Worm (Caenorhabditis elegans) whole organism, L4/young adult: ENCODE results near the gene E03H12.4.

ENCODE experiments used
- W03F9.2 ChIP-seq: fragments of 150-350 bp; optimal IDR thresholded peaks from 2 replicates; lab custom pipeline; 2014; ENCODE audit warnings: missing biosample characterization, missing genetic modification characterization
- dao-5 ChIP-seq: sonication (generic microtip); optimal IDR thresholded peaks from 2 replicates; lab custom pipeline; 2016; ENCODE audit warnings: missing genotype, missing genetic modification characterization, moderate library complexity, missing compliant biosample characterization
- him-1 ChIP-seq: sonication (generic microtip); optimal IDR thresholded peaks from 2 replicates; lab custom pipeline; 2016; ENCODE audit warnings: missing genotype, missing genetic modification reagents, missing genetic modification characterization, missing compliant biosample characterization

E03H12.4 gene

ce11 chrIV:5025646-5026045 is 43.2 kb downstream of the E03H12.4 start, which contains the start of gene C09B9.85:
TSS of gene C09B9.85 (minus strand) at chrIV:5025746.
- no peak for TF ChIP-seq him-1
- TF ChIP-seq W03F9.2 (tag; lab: Kevin White, UChicago) = no peak
- no peak for TF ChIP-seq dao-5

- no peak for TF ChIP-seq W03F9.2 (tag; lab: Kevin White, UChicago)
- no peak for TF ChIP-seq dao-5
- TF ChIP-seq him-1 = no peak
Measured at ce11 chrIV:5028978-5029377, 46.6 kb downstream of the E03H12.4 start, which contains the start of the genes best-6 and C09B9.2. TSS of gene best-6 (minus strand) at chrIV:5029078. TSS of gene C09B9.2 (plus strand) at chrIV:5029291.

- TF ChIP-seq him-1 (no peak), W03F9.2 (tag; lab: Kevin White, UChicago) (no peak), dao-5 (no peak)
Measured at ce11 chrIV:5031346-5031745, 49.0 kb downstream of the E03H12.4 start.

- no peak for TF ChIP-seq him-1
- no peak for TF ChIP-seq dao-5
- TF ChIP-seq W03F9.2 (tag; lab: Kevin White, UChicago) = no peak
Measured at ce11 chrIV:5033276-5033675, 50.9 kb downstream of the E03H12.4 start, which contains the start of gene C09B9.4. TSS of gene C09B9.4 (minus strand) at chrIV:5033376.
